Worm (Caenorhabditis elegans) whole organism, L2 larva: ENCODE measurements around the gene eri-12.

Source experiments
- C34F6.9 ChIP-seq: fragments of 150-350 bp; optimal IDR thresholded peaks from 2 replicates; lab custom pipeline; 2014; ENCODE audit warnings: missing biosample characterization, missing genetic modification characterization
- R02D3.7 ChIP-seq: fragments of 150-350 bp; optimal IDR thresholded peaks from 2 replicates; lab custom pipeline; 2014; ENCODE audit warnings: missing biosample characterization, missing genetic modification characterization
- Y55F3AM.14 ChIP-seq: fragments of 200-800 bp; sonication (Bioruptor generic); optimal IDR thresholded peaks from 2 replicates; lab custom pipeline; 2018; ENCODE audit warnings: mild to moderate bottlenecking, missing genetic modification characterization, missing compliant biosample characterization
- ZK546.5 ChIP-seq: sonication (generic microtip); optimal IDR thresholded peaks from 2 replicates; lab custom pipeline; 2017; ENCODE audit warnings: missing biosample characterization, missing genetic modification characterization
- alr-1 ChIP-seq: fragments of 150-350 bp; optimal IDR thresholded peaks from 2 replicates; lab custom pipeline; 2014; ENCODE audit warnings: missing biosample characterization, missing genetic modification characterization
- aly-2 ChIP-seq: fragments of 150-350 bp; optimal IDR thresholded peaks from 2 replicates; lab custom pipeline; 2014; ENCODE audit warnings: missing biosample characterization, missing genetic modification characterization
- ama-1 ChIP-seq: fragments of 150-350 bp; optimal IDR thresholded peaks from 2 replicates; lab custom pipeline; 2018; ENCODE audit warnings: inconsistent platforms
- blmp-1 ChIP-seq: sonication (generic microtip); optimal IDR thresholded peaks from 2 replicates; lab custom pipeline; 2017; ENCODE audit warnings: missing genetic modification characterization, mild to moderate bottlenecking, missing compliant biosample characterization, antibody characterized with exemption, moderate library complexity; ENCODE audit not compliant: insufficient read depth
- dmd-4 ChIP-seq: sonication (generic microtip); optimal IDR thresholded peaks from 2 replicates; lab custom pipeline; 2017; ENCODE audit warnings: missing biosample characterization, missing genetic modification characterization
- fos-1 ChIP-seq: fragments of 150-350 bp; optimal IDR thresholded peaks from 2 replicates; lab custom pipeline; 2014; ENCODE audit warnings: missing biosample characterization, missing genetic modification characterization
- gmeb-1 ChIP-seq: fragments of 150-350 bp; optimal IDR thresholded peaks from 2 replicates; lab custom pipeline; 2014; ENCODE audit warnings: missing biosample characterization, missing genetic modification characterization
- lin-11 ChIP-seq: fragments of 150-350 bp; sonication (generic microtip); optimal IDR thresholded peaks from 2 replicates; lab custom pipeline; 2014; ENCODE audit warnings: missing biosample characterization, missing genetic modification characterization, inconsistent platforms, mixed read lengths
- lin-13 ChIP-seq: fragments of 150-350 bp; optimal IDR thresholded peaks from 2 replicates; lab custom pipeline; 2014; ENCODE audit warnings: missing biosample characterization, missing genetic modification reagents, missing genetic modification characterization
- lin-39 ChIP-seq: fragments of 150-350 bp; optimal IDR thresholded peaks from 2 replicates; lab custom pipeline; 2014; ENCODE audit warnings: missing biosample characterization, missing genetic modification reagents, missing genetic modification characterization
- lsy-2 ChIP-seq, 2 experiments: fragments of 150-350 bp in 1 of 2; sonication (generic microtip) in 1 of 2; optimal IDR thresholded peaks; 2 replicates each; lab custom pipeline; 2014 to 2017; ENCODE audit warnings: missing biosample characterization in 2 of 2, missing genetic modification characterization in 2 of 2
- mab-5 ChIP-seq: fragments of 150-350 bp; optimal IDR thresholded peaks from 2 replicates; lab custom pipeline; 2014; ENCODE audit warnings: missing biosample characterization, missing genetic modification characterization
- mbf-1 ChIP-seq: sonication (generic microtip); optimal IDR thresholded peaks from 2 replicates; lab custom pipeline; 2017; ENCODE audit warnings: missing biosample characterization, missing genetic modification characterization
- nhr-11 ChIP-seq: fragments of 150-350 bp; optimal IDR thresholded peaks from 2 replicates; lab custom pipeline; 2014; ENCODE audit warnings: missing biosample characterization, missing genetic modification characterization
- nhr-12 ChIP-seq: fragments of 150-350 bp; optimal IDR thresholded peaks from 2 replicates; lab custom pipeline; 2014; ENCODE audit warnings: missing biosample characterization, missing genetic modification characterization
- nhr-129 ChIP-seq: fragments of 150-350 bp; optimal IDR thresholded peaks from 2 replicates; lab custom pipeline; 2014; ENCODE audit warnings: missing biosample characterization, missing genetic modification characterization
- nhr-23 ChIP-seq: fragments of 150-350 bp; optimal IDR thresholded peaks from 2 replicates; lab custom pipeline; 2014; ENCODE audit warnings: missing biosample characterization, missing genetic modification reagents, missing genetic modification characterization
- nhr-237 ChIP-seq: fragments of 150-350 bp; optimal IDR thresholded peaks from 2 replicates; lab custom pipeline; 2014; ENCODE audit warnings: missing biosample characterization, missing genetic modification characterization
- nhr-6 ChIP-seq: fragments of 150-350 bp; optimal IDR thresholded peaks from 2 replicates; lab custom pipeline; 2014; ENCODE audit warnings: missing biosample characterization, missing genetic modification characterization
- nhr-77 ChIP-seq: fragments of 150-350 bp; optimal IDR thresholded peaks from 2 replicates; lab custom pipeline; 2014; ENCODE audit warnings: missing biosample characterization, missing genetic modification characterization
- peb-1 ChIP-seq: fragments of 150-350 bp; optimal IDR thresholded peaks from 2 replicates; lab custom pipeline; 2014; ENCODE audit warnings: missing biosample characterization, missing genetic modification characterization
- snpc-4 ChIP-seq: fragments of 150-350 bp; optimal IDR thresholded peaks from 2 replicates; lab custom pipeline; 2014; ENCODE audit warnings: missing biosample characterization, missing genetic modification characterization
- unc-55 ChIP-seq: fragments of 150-350 bp; sonication (generic microtip); optimal IDR thresholded peaks from 3 replicates; lab custom pipeline; 2014; ENCODE audit warnings: missing biosample characterization, missing genetic modification reagents, missing genetic modification characterization
- unc-62 ChIP-seq: fragments of 150-350 bp; optimal IDR thresholded peaks from 2 replicates; lab custom pipeline; 2014; ENCODE audit warnings: missing biosample characterization, missing genetic modification reagents, missing genetic modification characterization
- zag-1 ChIP-seq: fragments of 150-350 bp; optimal IDR thresholded peaks from 2 replicates; lab custom pipeline; 2014; ENCODE audit warnings: missing biosample characterization, missing genetic modification characterization
- ztf-1 ChIP-seq: fragments of 200-800 bp; sonication (Bioruptor generic); conservative IDR thresholded peaks from 2 replicates; pipeline ENCODE4 v1.3.6; 2022; ENCODE audit warnings: missing genetic modification characterization, missing compliant biosample characterization
- ztf-11 ChIP-seq: sonication (generic microtip); optimal IDR thresholded peaks from 2 replicates; lab custom pipeline; 2017; ENCODE audit warnings: missing biosample characterization, missing genetic modification characterization
- ztf-4 ChIP-seq: fragments of 150-350 bp; optimal IDR thresholded peaks from 2 replicates; lab custom pipeline; 2014; ENCODE audit warnings: missing biosample characterization, missing genetic modification characterization

eri-12 gene

DNA sequence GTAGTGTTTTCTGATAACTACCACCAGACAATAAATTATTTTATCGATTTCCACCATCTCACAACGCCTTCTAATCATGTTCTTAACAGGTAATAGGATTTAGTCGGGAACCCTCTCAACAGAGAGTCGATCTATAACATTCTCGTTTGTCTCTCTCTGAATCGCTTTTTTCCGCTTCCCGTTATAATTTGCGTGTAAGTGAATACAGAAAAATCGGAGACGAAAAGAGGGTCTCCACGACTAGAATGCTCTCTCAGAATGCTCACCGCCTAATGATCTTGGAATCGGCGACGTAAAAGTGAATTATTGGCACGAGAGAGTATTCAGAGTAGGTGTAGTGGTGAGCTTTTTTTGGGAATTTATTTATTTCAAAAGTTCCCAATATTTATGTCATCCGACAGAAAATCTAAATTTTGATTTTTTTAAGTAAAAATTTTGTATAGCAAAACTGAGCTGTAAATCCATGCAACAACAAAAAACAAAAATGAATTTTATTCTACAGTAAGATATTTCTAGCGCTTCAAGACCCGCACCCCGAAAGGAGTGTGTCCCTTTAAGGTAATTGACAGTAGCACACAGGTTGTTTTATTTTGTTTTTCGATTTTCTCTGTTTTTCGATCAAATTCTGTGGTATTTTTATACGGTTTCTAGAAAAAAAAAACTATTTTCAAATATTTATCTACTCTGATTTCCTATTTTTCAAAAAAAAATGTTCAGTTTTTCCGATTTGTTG is 29.7 kb upstream of the eri-12 start:
- TF ChIP-seq lsy-2 (tag; optimal IDR thresholded peaks at IDR 0.05; lab: Kevin White, UChicago) (peak in 1 of 2 experiments; percentile 15), gmeb-1 (tag; lab: Kevin White, UChicago) (no peak)
- TF ChIP-seq, all 48 proteins: peak for 1

DNA sequence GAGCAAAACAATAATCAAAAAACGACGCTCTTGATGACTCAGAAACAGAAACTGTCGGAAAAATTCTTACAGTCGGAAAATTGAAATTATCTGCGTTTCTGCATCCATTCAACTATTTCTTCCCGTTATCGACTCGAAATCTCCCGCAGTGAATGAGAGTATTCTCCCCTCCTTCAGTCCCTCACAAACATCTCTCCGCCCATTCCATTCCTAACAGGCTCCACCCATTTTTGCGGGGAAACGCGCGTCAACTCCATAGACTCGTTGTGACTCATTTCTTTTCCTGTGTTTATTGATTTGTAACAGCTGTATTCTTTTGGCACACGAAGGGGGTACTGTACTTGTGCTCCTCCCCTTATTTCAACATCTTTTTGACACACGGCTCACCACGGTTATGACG is 28.8 kb upstream of the eri-12 start:
- TF ChIP-seq nhr-6 (tag; lab: Kevin White, UChicago) (no peak), nhr-129 (peak; percentile 73), lsy-2 (tag; optimal IDR thresholded peaks at IDR 0.05; lab: Kevin White, UChicago) (peak in 1 of 2 experiments; percentile 43), unc-55 (GFP tag; lab: Kevin White, UChicago) (peak; percentile 31)

DNA sequence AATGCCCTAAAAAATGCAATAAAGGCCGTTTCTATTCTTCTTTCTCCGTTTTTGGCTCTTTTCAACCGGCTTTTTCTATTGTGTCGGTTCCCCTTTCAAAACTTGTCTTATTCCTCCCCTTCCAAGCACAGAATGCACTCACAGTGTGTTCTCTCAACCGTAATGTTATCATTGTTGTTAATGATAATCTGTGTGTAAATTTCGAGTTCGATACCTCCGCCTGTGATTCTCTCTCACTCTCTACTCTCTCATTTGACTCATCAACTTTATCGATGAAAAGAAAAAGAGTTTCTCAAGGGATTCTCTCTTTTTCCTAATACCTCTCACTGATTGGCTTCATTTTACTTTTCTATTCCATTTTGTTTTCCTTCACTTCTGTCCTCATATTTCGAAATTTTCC is 27.9 kb upstream of the eri-12 start:
- no peak for TF ChIP-seq nhr-23 (tag; lab: Kevin White, UChicago)
- TF ChIP-seq mab-5 (tag; lab: Kevin White, UChicago), result no peak
- TF ChIP-seq alr-1 (tag; lab: Kevin White, UChicago), result no peak
- TF ChIP-seq C34F6.9 (tag; lab: Kevin White, UChicago), result peak; percentile 31
- no peak for TF ChIP-seq unc-62
- TF ChIP-seq peb-1 (tag; lab: Kevin White, UChicago), result no peak
- peak; percentile 11 for TF ChIP-seq nhr-129
- TF ChIP-seq unc-55 (GFP tag; lab: Kevin White, UChicago), result peak; percentile 54
- peak; percentile 90 for TF ChIP-seq fos-1 (tag; lab: Kevin White, UChicago)

DNA sequence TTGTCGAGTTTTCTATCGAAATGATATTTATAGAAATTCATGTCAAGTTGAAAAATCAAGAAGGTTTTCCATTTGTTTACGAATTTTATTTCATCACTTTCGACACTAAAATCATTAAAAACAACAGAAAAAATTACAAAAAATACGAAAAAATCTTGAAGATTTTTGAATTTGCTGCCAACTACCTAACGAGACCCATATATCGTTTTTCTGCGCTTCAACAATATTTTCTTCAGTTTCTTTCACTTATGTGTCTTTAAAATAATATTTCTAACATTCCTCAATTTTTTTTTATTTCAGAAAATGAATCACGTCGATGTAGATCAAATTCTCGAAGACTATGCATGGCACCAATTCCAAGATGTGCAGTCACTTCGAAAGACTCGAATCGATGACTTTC is 27.4 kb upstream of the eri-12 start, which contains the start of gene lin-24:
Gene lin-24 (plus strand): TSS at position 301 of the 400 bp plus-strand sequence.
- TF ChIP-seq nhr-237 (tag; lab: Kevin White, UChicago) (no peak), unc-55 (GFP tag; lab: Kevin White, UChicago) (no peak), lin-11 (tag; lab: Kevin White, UChicago) (no peak), mbf-1 (tag; lab: Kevin White, UChicago) (no peak), lin-13 (GFP tag; lab: Kevin White, UChicago) (no peak), ztf-11 (tag; lab: Kevin White, UChicago) (no peak), aly-2 (tag; lab: Kevin White, UChicago) (no peak), ztf-4 (tag; lab: Kevin White, UChicago) (no peak), nhr-77 (tag; lab: Kevin White, UChicago) (no peak), zag-1 (tag; lab: Kevin White, UChicago) (no peak), ZK546.5 (tag; lab: Kevin White, UChicago) (no peak), C34F6.9 (tag; lab: Kevin White, UChicago) (no peak), Y55F3AM.14 (GFP tag; lab: Kevin White, UChicago) (no peak), blmp-1 (tag; lab: Kevin White, UChicago) (no peak), dmd-4 (no peak), nhr-23 (tag; lab: Kevin White, UChicago) (no peak)

DNA sequence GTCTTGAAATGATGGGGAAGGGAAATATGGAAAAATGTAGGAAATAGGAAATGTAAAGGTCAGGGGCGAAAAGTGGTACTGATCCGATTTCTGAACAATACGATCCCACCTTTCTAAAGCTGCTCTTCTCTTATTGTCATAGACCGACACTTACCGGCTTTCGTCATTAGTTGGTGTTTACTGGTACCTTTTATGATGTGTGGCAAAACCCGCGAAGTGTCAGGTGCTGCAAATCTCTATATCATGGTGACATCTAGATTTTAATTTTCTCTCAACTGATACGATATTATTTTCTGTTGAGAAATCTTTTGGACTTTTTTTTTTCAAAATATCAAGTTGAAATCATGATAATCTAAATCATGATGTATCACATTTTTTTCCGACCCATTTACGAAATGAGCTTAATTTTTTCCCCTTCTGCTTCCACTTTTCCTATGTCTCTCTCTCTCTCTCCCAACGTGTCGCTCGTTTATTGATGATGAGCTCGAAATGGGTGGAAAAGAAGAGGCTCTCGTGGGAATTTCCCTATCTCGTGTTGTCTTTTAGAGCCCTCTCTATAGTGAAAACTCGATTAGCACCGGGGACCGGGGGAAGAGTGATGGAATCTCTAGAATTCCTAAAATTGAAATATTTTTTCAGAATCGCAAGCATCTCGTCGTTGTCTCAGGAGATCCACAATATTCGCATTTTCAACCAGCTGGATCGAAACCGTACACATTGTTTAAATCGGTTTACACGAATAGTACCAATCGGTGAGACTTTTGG is 25.1 kb upstream of the eri-12 start:
- TF ChIP-seq ama-1, result no peak
- TF ChIP-seq snpc-4 (tag; lab: Kevin White, UChicago), result peak; percentile 59
- no peak for TF ChIP-seq ztf-1
- TF ChIP-seq ztf-11 (tag; lab: Kevin White, UChicago), result no peak
- TF ChIP-seq R02D3.7, result no peak
- no peak for TF ChIP-seq nhr-12 (tag; lab: Kevin White, UChicago)
- peak; percentile 11 for TF ChIP-seq nhr-129
- no peak for TF ChIP-seq lin-39
- TF ChIP-seq nhr-11 (tag; lab: Kevin White, UChicago), result no peak
- TF ChIP-seq zag-1 (tag; lab: Kevin White, UChicago), result no peak
